Worm (Caenorhabditis elegans) whole organism, L4 larva: ENCODE measurements around the gene clc-24.

Experiments
- F26F4.8 ChIP-seq: fragments of 200-800 bp; sonication (Bioruptor generic); conservative IDR thresholded peaks from 2 replicates; pipeline ENCODE4 v1.3.6; 2022; ENCODE audit warnings: missing genetic modification characterization, missing compliant biosample characterization
- F37D6.2 ChIP-seq: sonication (generic microtip); optimal IDR thresholded peaks from 2 replicates; lab custom pipeline; 2016; ENCODE audit warnings: mild to moderate bottlenecking, missing genetic modification characterization, missing compliant biosample characterization
- F44E2.7 ChIP-seq: fragments of 200-800 bp; sonication (Bioruptor generic); IDR thresholded peaks from 2 replicates; pipeline ENCODE4 v2.1.2; 2022; ENCODE audit warnings: missing genetic modification characterization, missing compliant biosample characterization
- R02D3.7 ChIP-seq: fragments of 150-350 bp; sonication (generic microtip); optimal IDR thresholded peaks from 3 replicates; lab custom pipeline; 2014; ENCODE audit warnings: missing biosample characterization, missing genetic modification characterization
- Y5F2A.4 ChIP-seq: fragments of 200-800 bp; sonication (Bioruptor generic); optimal IDR thresholded peaks from 2 replicates; lab custom pipeline; 2018; ENCODE audit warnings: mild to moderate bottlenecking, missing genetic modification characterization, missing compliant biosample characterization
- aha-1 ChIP-seq: fragments of 150-350 bp; peaks from one replicate; lab custom pipeline; 2014; ENCODE audit warnings: missing biosample characterization, missing genetic modification characterization
- attf-4 ChIP-seq: sonication (generic microtip); optimal IDR thresholded peaks from 3 replicates; lab custom pipeline; 2017; ENCODE audit warnings: missing biosample characterization, missing genetic modification characterization
- ceh-44 ChIP-seq: fragments of 200-800 bp; sonication (Bioruptor generic); IDR thresholded peaks from 2 replicates; pipeline ENCODE4 v1.3.6; 2022; ENCODE audit warnings: missing genetic modification reagents, missing genetic modification characterization, missing compliant biosample characterization
- ces-1 ChIP-seq: fragments of 150-350 bp; sonication (generic microtip); optimal IDR thresholded peaks from 4 replicates; lab custom pipeline; 2014; ENCODE audit warnings: missing biosample characterization, missing genetic modification reagents, missing genetic modification characterization
- cey-2 ChIP-seq: sonication (generic microtip); optimal IDR thresholded peaks from 3 replicates; lab custom pipeline; 2017; ENCODE audit warnings: missing genetic modification characterization, mild to moderate bottlenecking, missing compliant biosample characterization, antibody characterized with exemption, borderline replicate concordance; ENCODE audit not compliant: insufficient read depth
- daf-16 ChIP-seq, 3 experiments: sonication (generic microtip); optimal IDR thresholded peaks; 2 replicates each; lab custom pipeline; 2016 to 2017; ENCODE audit warnings: missing genetic modification characterization in 3 of 3, missing genetic modification reagents in 3 of 3, mild to moderate bottlenecking in 2 of 3, missing compliant biosample characterization in 2 of 3, missing biosample characterization in 1 of 3, moderate library complexity in 1 of 3
- daf-19 ChIP-seq: fragments of 200-800 bp; sonication (Bioruptor generic); conservative IDR thresholded peaks from 2 replicates; pipeline ENCODE4 v1.3.6; 2022; ENCODE audit warnings: missing genetic modification characterization, missing compliant biosample characterization
- dpl-1 ChIP-seq: fragments of 150-350 bp; optimal IDR thresholded peaks from 2 replicates; lab custom pipeline; 2014; ENCODE audit warnings: missing biosample characterization, missing genetic modification reagents, missing genetic modification characterization
- egl-27 ChIP-seq: sonication (generic microtip); optimal IDR thresholded peaks from 3 replicates; lab custom pipeline; 2017; ENCODE audit warnings: missing biosample characterization, missing genetic modification reagents, missing genetic modification characterization
- fos-1 ChIP-seq: fragments of 150-350 bp; optimal IDR thresholded peaks from 2 replicates; lab custom pipeline; 2014; ENCODE audit warnings: missing biosample characterization, missing genetic modification characterization
- hlh-11 ChIP-seq: fragments of 200-800 bp; sonication (Bioruptor generic); optimal IDR thresholded peaks from 2 replicates; lab custom pipeline; 2018; ENCODE audit warnings: mild to moderate bottlenecking, missing genetic modification characterization, missing compliant biosample characterization
- lin-13 ChIP-seq: fragments of 150-350 bp; optimal IDR thresholded peaks from 2 replicates; lab custom pipeline; 2014; ENCODE audit warnings: missing biosample characterization, missing genetic modification reagents, missing genetic modification characterization
- lin-29 ChIP-seq: fragments of 200-800 bp; sonication (Bioruptor generic); IDR thresholded peaks from 2 replicates; pipeline ENCODE4 v1.3.6; 2022; ENCODE audit warnings: missing genetic modification reagents, missing genetic modification characterization, missing compliant biosample characterization
- lir-3 ChIP-seq: sonication (generic microtip); optimal IDR thresholded peaks from 2 replicates; lab custom pipeline; 2016; ENCODE audit warnings: mild to moderate bottlenecking, missing genetic modification characterization, missing compliant biosample characterization
- lsy-2 ChIP-seq, 2 experiments: fragments of 150-350 bp in 1 of 2; sonication (generic microtip) in 1 of 2; optimal IDR thresholded peaks; 2 replicates each; lab custom pipeline; 2014 to 2017; ENCODE audit warnings: missing biosample characterization in 2 of 2, missing genetic modification characterization in 2 of 2
- mdl-1 ChIP-seq, 2 experiments: fragments of 150-350 bp in 1 of 2; sonication (generic microtip) in 1 of 2; optimal IDR thresholded peaks; 2 replicates each; lab custom pipeline; 2014 to 2017; ENCODE audit warnings: missing biosample characterization in 2 of 2, missing genetic modification characterization in 2 of 2
- mdt-29 ChIP-seq: fragments of 200-800 bp; sonication (Bioruptor generic); IDR thresholded peaks from 2 replicates; pipeline ENCODE4 v1.3.6; 2022; ENCODE audit warnings: missing genetic modification reagents, missing genetic modification characterization, missing compliant biosample characterization
- mes-2 ChIP-seq: sonication (generic microtip); optimal IDR thresholded peaks from 2 replicates; lab custom pipeline; 2016; ENCODE audit warnings: missing genotype, mild to moderate bottlenecking, missing genetic modification characterization, missing compliant biosample characterization; ENCODE audit not compliant: poor library complexity, severe bottlenecking
- nhr-102 ChIP-seq: sonication (generic microtip); optimal IDR thresholded peaks from 2 replicates; lab custom pipeline; 2016; ENCODE audit warnings: mild to moderate bottlenecking, missing genetic modification characterization, moderate library complexity, missing compliant biosample characterization
- nhr-11 ChIP-seq: fragments of 150-350 bp; optimal IDR thresholded peaks from 2 replicates; lab custom pipeline; 2014; ENCODE audit warnings: missing biosample characterization, missing genetic modification characterization
- nhr-48 ChIP-seq: sonication (generic microtip); optimal IDR thresholded peaks from 2 replicates; lab custom pipeline; 2016; ENCODE audit warnings: mild to moderate bottlenecking, missing genetic modification characterization, missing compliant biosample characterization
- nhr-6 ChIP-seq: fragments of 150-350 bp; optimal IDR thresholded peaks from 2 replicates; lab custom pipeline; 2014; ENCODE audit warnings: missing biosample characterization, missing genetic modification characterization
- nhr-77 ChIP-seq: fragments of 150-350 bp; optimal IDR thresholded peaks from 2 replicates; lab custom pipeline; 2014; ENCODE audit warnings: missing biosample characterization, missing genetic modification characterization
- pha-4 ChIP-seq, 2 experiments: fragments of 150-350 bp in 1 of 2; fragments of 200-800 bp in 1 of 2; sonication (Bioruptor generic) in 1 of 2; IDR thresholded peaks in 1 of 2; optimal IDR thresholded peaks in 1 of 2; 2 replicates each; pipeline versions ENCODE4 v1.3.6 to Lab custom; 2014 to 2022; ENCODE audit warnings: missing genetic modification characterization in 2 of 2, missing genetic modification reagents in 2 of 2, missing biosample characterization in 1 of 2, missing compliant biosample characterization in 1 of 2
- sdz-12 ChIP-seq: fragments of 200-800 bp; sonication (Bioruptor generic); optimal IDR thresholded peaks from 2 replicates; lab custom pipeline; 2018; ENCODE audit warnings: mild to moderate bottlenecking, missing genetic modification characterization, missing compliant biosample characterization
- set-16 ChIP-seq: fragments of 200-800 bp; sonication (Bioruptor generic); IDR thresholded peaks from 2 replicates; pipeline ENCODE4 v1.3.6; 2022; ENCODE audit warnings: missing genetic modification reagents, missing genetic modification characterization, missing compliant biosample characterization
- unc-62 ChIP-seq, 3 experiments: fragments of 150-350 bp in 1 of 3; sonication (generic microtip); optimal IDR thresholded peaks in 2 of 3; peaks in 1 of 3; 1 replicate in 1 of 3; 2 replicates in 2 of 3; lab custom pipeline; 2014 to 2017; ENCODE audit warnings: missing biosample characterization in 3 of 3, missing genetic modification characterization in 3 of 3, missing genetic modification reagents in 3 of 3, missing genotype in 1 of 3
- zag-1 ChIP-seq: fragments of 150-350 bp; optimal IDR thresholded peaks from 2 replicates; lab custom pipeline; 2014; ENCODE audit warnings: missing biosample characterization, missing genetic modification characterization
- zip-11 ChIP-seq: fragments of 200-800 bp; sonication (Bioruptor generic); IDR thresholded peaks from 2 replicates; pipeline ENCODE4 v1.3.6; 2022; ENCODE audit warnings: missing genetic modification characterization, missing compliant biosample characterization
- ztf-11 ChIP-seq: fragments of 150-350 bp; optimal IDR thresholded peaks from 2 replicates; lab custom pipeline; 2014; ENCODE audit warnings: missing biosample characterization, missing genetic modification characterization

clc-24 gene

ce11 chrIII:1002510-1002909 lies 7.3 kb upstream of the clc-24 start, which contains the start of gene clec-150 (continued):
- TF ChIP-seq zag-1 (tag; lab: Kevin White, UChicago) (no peak), mdt-29 (GFP tag; lab: Robert Waterston, UW) (no peak), ztf-11 (tag; lab: Kevin White, UChicago) (no peak), nhr-48 (tag; lab: Kevin White, UChicago) (peak; percentile 71), daf-16 (GFP tag; optimal IDR thresholded peaks at IDR 0.05; lab: Kevin White, UChicago) (no peak), daf-16 (tag; optimal IDR thresholded peaks at IDR 0.05; lab: Kevin White, UChicago) (peak; percentile 79), mes-2 (no peak), F26F4.8 (GFP tag; lab: Robert Waterston, UW) (no peak), sdz-12 (GFP tag; lab: Kevin White, UChicago) (no peak), R02D3.7 (tag; lab: Kevin White, UChicago) (no peak), pha-4 (GFP tag; IDR thresholded peaks at IDR 0.05; lab: Robert Waterston, UW) (0 out of 2 replicates have a peak, but pooled peaks have one; percentile 24), pha-4 (tag; optimal IDR thresholded peaks at IDR 0.05; lab: Kevin White, UChicago) (no peak), zip-11 (GFP tag; lab: Robert Waterston, UW) (no peak), nhr-102 (tag; lab: Kevin White, UChicago) (peak; percentile 36), lin-29 (GFP tag; lab: Robert Waterston, UW) (no peak), F44E2.7 (no peak), ceh-44 (GFP tag; lab: Robert Waterston, UW) (no peak), daf-19 (no peak)

DNA sequence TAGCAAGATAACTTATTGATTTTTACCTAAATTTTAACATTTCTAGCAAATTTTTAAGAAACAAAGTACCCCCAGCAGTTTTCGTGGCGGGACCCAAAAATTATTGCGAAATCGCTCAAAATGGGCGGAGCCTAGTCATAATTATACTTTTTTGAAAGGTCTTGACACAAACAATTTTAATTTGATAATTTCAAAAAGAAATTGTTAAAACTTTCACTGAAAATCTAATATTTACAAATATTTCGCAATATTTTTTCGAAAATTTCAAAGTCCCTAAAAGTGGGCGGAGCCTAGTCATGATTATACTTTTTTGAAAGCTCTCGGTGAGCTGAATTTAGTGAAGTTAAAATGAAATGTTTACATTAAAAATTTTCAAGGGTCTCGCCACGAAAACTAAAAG lies 5.4 kb upstream of the clc-24 start:
- TF ChIP-seq egl-27 (tag; lab: Kevin White, UChicago) = no peak
- TF ChIP-seq attf-4 (tag; lab: Kevin White, UChicago) = no peak
- TF ChIP-seq mdl-1 (tag; optimal IDR thresholded peaks at IDR 0.05; lab: Kevin White, UChicago) = no peak
- TF ChIP-seq fos-1 (tag; lab: Kevin White, UChicago) = no peak
- TF ChIP-seq dpl-1 (GFP tag; lab: Kevin White, UChicago) = no peak
- no peak for TF ChIP-seq Y5F2A.4 (GFP tag; lab: Kevin White, UChicago)
- TF ChIP-seq nhr-6 = no peak
- no peak for TF ChIP-seq lin-13 (GFP tag; lab: Kevin White, UChicago)
- no peak for TF ChIP-seq lsy-2 (tag; optimal IDR thresholded peaks at IDR 0.05; lab: Kevin White, UChicago)
- TF ChIP-seq lin-29 (GFP tag; lab: Robert Waterston, UW) = no peak
- no peak for TF ChIP-seq ces-1 (GFP tag; lab: Kevin White, UChicago)
- no peak for TF ChIP-seq F44E2.7
- TF ChIP-seq nhr-77 (tag; lab: Kevin White, UChicago) = no peak
- no peak for TF ChIP-seq cey-2 (tag; lab: Kevin White, UChicago)
- TF ChIP-seq nhr-102 (tag; lab: Kevin White, UChicago) = no peak
- TF ChIP-seq daf-19 = no peak
- no peak for TF ChIP-seq lir-3
- no peak for TF ChIP-seq hlh-11
- TF ChIP-seq unc-62 (GFP tag; optimal IDR thresholded peaks at IDR 0.05 in 1 of 2; lab: Kevin White, UChicago) = no peak
- no peak for TF ChIP-seq unc-62 (tag; optimal IDR thresholded peaks at IDR 0.05; lab: Kevin White, UChicago)
- no peak for TF ChIP-seq sdz-12 (GFP tag; lab: Kevin White, UChicago)
- TF ChIP-seq, all 104 proteins: peak for 0

ce11 chrIII:1006206-1006605 lies 3.6 kb upstream of the clc-24 start:
- TF ChIP-seq set-16 (GFP tag; lab: Robert Waterston, UW) = peak; percentile 76

DNA sequence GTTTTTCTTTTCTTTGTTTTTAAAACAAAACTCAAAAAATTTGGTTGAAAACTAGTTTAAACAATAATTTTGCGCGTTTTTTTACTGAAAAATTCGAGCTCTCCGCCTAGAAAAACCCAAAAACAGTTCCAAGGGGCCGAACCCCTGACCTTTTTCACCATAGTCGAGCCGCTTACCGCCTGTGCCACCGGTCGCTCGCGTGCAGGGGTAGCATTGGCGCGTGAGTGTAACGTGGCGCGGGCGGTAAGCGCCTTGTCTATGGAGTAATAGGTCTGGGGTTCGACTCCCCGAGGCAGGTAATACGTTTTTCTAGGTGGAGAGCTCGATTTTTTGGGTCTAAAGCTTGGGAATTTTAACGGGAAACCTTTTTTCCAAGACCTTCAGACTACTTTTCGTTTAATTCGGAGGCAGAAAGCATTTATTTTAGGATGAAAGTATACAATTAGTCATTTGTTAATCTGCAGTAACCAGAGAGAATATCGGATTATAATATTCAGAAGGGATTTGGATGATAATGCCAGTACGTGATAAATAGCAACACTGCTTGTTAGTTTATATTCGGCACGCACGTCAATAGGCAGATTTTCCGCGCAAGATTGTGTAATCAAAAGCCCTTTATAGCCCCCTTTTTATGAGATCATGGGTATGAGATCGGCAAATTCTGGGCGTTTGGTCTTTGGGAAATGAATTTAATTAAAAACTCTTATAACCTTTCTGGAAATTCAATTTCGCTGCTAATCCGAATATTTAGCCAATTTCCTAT lies 2.5 kb upstream of the clc-24 start:
- TF ChIP-seq nhr-11 (tag; lab: Kevin White, UChicago) (peak; percentile 4), set-16 (GFP tag; lab: Robert Waterston, UW) (peak; percentile 55), attf-4 (tag; lab: Kevin White, UChicago) (no peak), mes-2 (no peak), F37D6.2 (tag; lab: Kevin White, UChicago) (no peak), unc-62 (GFP tag; optimal IDR thresholded peaks at IDR 0.05 in 1 of 2; lab: Kevin White, UChicago) (peak in 1 of 2 experiments; percentile 2), unc-62 (tag; optimal IDR thresholded peaks at IDR 0.05; lab: Kevin White, UChicago) (no peak), aha-1 (peak; percentile 81)
- TF ChIP-seq, all 104 proteins: peak for 4
